Worm (Caenorhabditis elegans) whole organism, L4 larva: ENCODE measurements around the gene srlf-31.
A peak's percentile ranks its signal among the peaks of the same experiment; 100 is the strongest.

Experiments
- F37D6.2 ChIP-seq: sonication (generic microtip); optimal IDR thresholded peaks from 2 replicates; lab custom pipeline; 2016; ENCODE audit warnings: mild to moderate bottlenecking, missing genetic modification characterization, missing compliant biosample characterization
- F44E2.7 ChIP-seq: fragments of 200-800 bp; sonication (Bioruptor generic); IDR thresholded peaks from 2 replicates; pipeline ENCODE4 v2.1.2; 2022; ENCODE audit warnings: missing genetic modification characterization, missing compliant biosample characterization
- F49E8.2 ChIP-seq: sonication (generic microtip); optimal IDR thresholded peaks from 2 replicates; lab custom pipeline; 2016; ENCODE audit warnings: missing compliant biosample characterization, mild to moderate bottlenecking, missing genetic modification characterization, borderline replicate concordance
- T20F7.1 ChIP-seq: fragments of 200-800 bp; sonication (Bioruptor generic); optimal IDR thresholded peaks from 2 replicates; lab custom pipeline; 2018; ENCODE audit warnings: mild to moderate bottlenecking, missing genetic modification characterization, missing compliant biosample characterization
- Y5F2A.4 ChIP-seq: fragments of 200-800 bp; sonication (Bioruptor generic); optimal IDR thresholded peaks from 2 replicates; lab custom pipeline; 2018; ENCODE audit warnings: mild to moderate bottlenecking, missing genetic modification characterization, missing compliant biosample characterization
- Y75B8A.6 ChIP-seq: fragments of 200-800 bp; sonication (Bioruptor generic); IDR thresholded peaks from 2 replicates; pipeline ENCODE4 v1.3.6; 2022; ENCODE audit warnings: missing genetic modification reagents, missing genetic modification characterization, missing compliant biosample characterization
- ZK546.5 ChIP-seq, 2 experiments: sonication (generic microtip); optimal IDR thresholded peaks; 2 replicates each; lab custom pipeline; 2017; ENCODE audit warnings: missing biosample characterization in 2 of 2, missing genetic modification characterization in 2 of 2
- aha-1 ChIP-seq: fragments of 150-350 bp; peaks from one replicate; lab custom pipeline; 2014; ENCODE audit warnings: missing biosample characterization, missing genetic modification characterization
- aly-2 ChIP-seq: sonication (generic microtip); optimal IDR thresholded peaks from 2 replicates; lab custom pipeline; 2018; ENCODE audit warnings: missing biosample characterization, missing genetic modification characterization
- attf-4 ChIP-seq: sonication (generic microtip); optimal IDR thresholded peaks from 3 replicates; lab custom pipeline; 2017; ENCODE audit warnings: missing biosample characterization, missing genetic modification characterization
- ceh-44 ChIP-seq: fragments of 200-800 bp; sonication (Bioruptor generic); IDR thresholded peaks from 2 replicates; pipeline ENCODE4 v1.3.6; 2022; ENCODE audit warnings: missing genetic modification reagents, missing genetic modification characterization, missing compliant biosample characterization
- ceh-82 ChIP-seq: sonication (generic microtip); optimal IDR thresholded peaks from 2 replicates; lab custom pipeline; 2017; ENCODE audit warnings: missing biosample characterization, missing genetic modification characterization
- daf-12 ChIP-seq: fragments of 150-350 bp; optimal IDR thresholded peaks from 2 replicates; lab custom pipeline; 2014; ENCODE audit warnings: missing biosample characterization, missing genetic modification reagents, missing genetic modification characterization
- daf-16 ChIP-seq, 3 experiments: sonication (generic microtip); optimal IDR thresholded peaks; 2 replicates each; lab custom pipeline; 2016 to 2017; ENCODE audit warnings: missing genetic modification characterization in 3 of 3, missing genetic modification reagents in 3 of 3, mild to moderate bottlenecking in 2 of 3, missing compliant biosample characterization in 2 of 3, missing biosample characterization in 1 of 3, moderate library complexity in 1 of 3
- dmd-9 ChIP-seq: fragments of 200-800 bp; sonication (Bioruptor generic); IDR thresholded peaks from 2 replicates; pipeline ENCODE4 v1.3.6; 2022; ENCODE audit warnings: missing genetic modification reagents, missing genetic modification characterization, missing compliant biosample characterization
- dpl-1 ChIP-seq: fragments of 150-350 bp; optimal IDR thresholded peaks from 2 replicates; lab custom pipeline; 2014; ENCODE audit warnings: missing biosample characterization, missing genetic modification reagents, missing genetic modification characterization
- duxl-1 ChIP-seq: sonication (generic microtip); optimal IDR thresholded peaks from 2 replicates; lab custom pipeline; 2016; ENCODE audit warnings: mild to moderate bottlenecking, missing genetic modification characterization, moderate library complexity, missing compliant biosample characterization; ENCODE audit not compliant: poor library complexity
- fkh-10 ChIP-seq: fragments of 150-350 bp; optimal IDR thresholded peaks from 2 replicates; lab custom pipeline; 2014; ENCODE audit warnings: missing biosample characterization, missing genetic modification reagents, missing genetic modification characterization
- lin-1 ChIP-seq: fragments of 200-800 bp; sonication (Bioruptor generic); IDR thresholded peaks from 2 replicates; pipeline ENCODE4 v1.3.6; 2022; ENCODE audit warnings: missing genetic modification reagents, missing genetic modification characterization, missing compliant biosample characterization
- lin-29 ChIP-seq: fragments of 200-800 bp; sonication (Bioruptor generic); IDR thresholded peaks from 2 replicates; pipeline ENCODE4 v1.3.6; 2022; ENCODE audit warnings: missing genetic modification reagents, missing genetic modification characterization, missing compliant biosample characterization
- lsy-2 ChIP-seq, 2 experiments: fragments of 150-350 bp in 1 of 2; sonication (generic microtip) in 1 of 2; optimal IDR thresholded peaks; 2 replicates each; lab custom pipeline; 2014 to 2017; ENCODE audit warnings: missing biosample characterization in 2 of 2, missing genetic modification characterization in 2 of 2
- madf-5 ChIP-seq, 2 experiments: fragments of 200-800 bp; sonication (Bioruptor generic); IDR thresholded peaks; 2 replicates each; pipeline ENCODE4 v1.3.6; 2022; ENCODE audit warnings: missing compliant biosample characterization in 2 of 2, missing genetic modification characterization in 2 of 2
- mdt-29 ChIP-seq: fragments of 200-800 bp; sonication (Bioruptor generic); IDR thresholded peaks from 2 replicates; pipeline ENCODE4 v1.3.6; 2022; ENCODE audit warnings: missing genetic modification reagents, missing genetic modification characterization, missing compliant biosample characterization
- mep-1 ChIP-seq: fragments of 150-350 bp; sonication (generic microtip); optimal IDR thresholded peaks from 3 replicates; lab custom pipeline; 2014; ENCODE audit warnings: missing biosample characterization, missing genetic modification characterization
- mxl-3 ChIP-seq: fragments of 200-800 bp; sonication (Bioruptor generic); optimal IDR thresholded peaks from 2 replicates; lab custom pipeline; 2018; ENCODE audit warnings: mild to moderate bottlenecking, missing genetic modification characterization, missing compliant biosample characterization
- nhr-102 ChIP-seq: sonication (generic microtip); optimal IDR thresholded peaks from 2 replicates; lab custom pipeline; 2016; ENCODE audit warnings: mild to moderate bottlenecking, missing genetic modification characterization, moderate library complexity, missing compliant biosample characterization
- nhr-11 ChIP-seq: fragments of 150-350 bp; optimal IDR thresholded peaks from 2 replicates; lab custom pipeline; 2014; ENCODE audit warnings: missing biosample characterization, missing genetic modification characterization
- nhr-111 ChIP-seq: fragments of 200-800 bp; sonication (Bioruptor generic); optimal IDR thresholded peaks from 2 replicates; lab custom pipeline; 2018; ENCODE audit warnings: mild to moderate bottlenecking, missing genetic modification characterization, missing compliant biosample characterization
- nhr-237 ChIP-seq: sonication (generic microtip); optimal IDR thresholded peaks from 2 replicates; lab custom pipeline; 2017; ENCODE audit warnings: missing biosample characterization, missing genetic modification characterization
- nhr-25 ChIP-seq: sonication (generic microtip); optimal IDR thresholded peaks from 2 replicates; lab custom pipeline; 2017; ENCODE audit warnings: missing genetic modification characterization, mild to moderate bottlenecking, missing compliant biosample characterization, antibody characterized with exemption, moderate library complexity, borderline replicate concordance; ENCODE audit not compliant: insufficient read depth
- nhr-28 ChIP-seq: fragments of 150-350 bp; optimal IDR thresholded peaks from 2 replicates; lab custom pipeline; 2014; ENCODE audit warnings: missing biosample characterization, missing genetic modification characterization
- nhr-77 ChIP-seq: fragments of 150-350 bp; optimal IDR thresholded peaks from 2 replicates; lab custom pipeline; 2014; ENCODE audit warnings: missing biosample characterization, missing genetic modification characterization
- php-3 ChIP-seq: fragments of 200-800 bp; sonication (Bioruptor generic); IDR thresholded peaks from 2 replicates; pipeline ENCODE4 v1.3.6; 2022; ENCODE audit warnings: missing genetic modification reagents, missing genetic modification characterization, missing compliant biosample characterization
- sdz-12 ChIP-seq: fragments of 200-800 bp; sonication (Bioruptor generic); optimal IDR thresholded peaks from 2 replicates; lab custom pipeline; 2018; ENCODE audit warnings: mild to moderate bottlenecking, missing genetic modification characterization, missing compliant biosample characterization
- skn-1 ChIP-seq: fragments of 150-350 bp; optimal IDR thresholded peaks from 2 replicates; lab custom pipeline; 2014; ENCODE audit warnings: missing biosample characterization, missing genetic modification characterization
- spr-1 ChIP-seq: sonication (generic microtip); optimal IDR thresholded peaks from 2 replicates; lab custom pipeline; 2016; ENCODE audit warnings: mild to moderate bottlenecking, missing genetic modification characterization, missing compliant biosample characterization
- unc-62 ChIP-seq, 3 experiments: fragments of 150-350 bp in 1 of 3; sonication (generic microtip); optimal IDR thresholded peaks in 2 of 3; peaks in 1 of 3; 1 replicate in 1 of 3; 2 replicates in 2 of 3; lab custom pipeline; 2014 to 2017; ENCODE audit warnings: missing biosample characterization in 3 of 3, missing genetic modification characterization in 3 of 3, missing genetic modification reagents in 3 of 3, missing genotype in 1 of 3
- zip-11 ChIP-seq: fragments of 200-800 bp; sonication (Bioruptor generic); IDR thresholded peaks from 2 replicates; pipeline ENCODE4 v1.3.6; 2022; ENCODE audit warnings: missing genetic modification characterization, missing compliant biosample characterization
- ztf-11 ChIP-seq: fragments of 150-350 bp; optimal IDR thresholded peaks from 2 replicates; lab custom pipeline; 2014; ENCODE audit warnings: missing biosample characterization, missing genetic modification characterization

The srlf-31 gene

DNA sequence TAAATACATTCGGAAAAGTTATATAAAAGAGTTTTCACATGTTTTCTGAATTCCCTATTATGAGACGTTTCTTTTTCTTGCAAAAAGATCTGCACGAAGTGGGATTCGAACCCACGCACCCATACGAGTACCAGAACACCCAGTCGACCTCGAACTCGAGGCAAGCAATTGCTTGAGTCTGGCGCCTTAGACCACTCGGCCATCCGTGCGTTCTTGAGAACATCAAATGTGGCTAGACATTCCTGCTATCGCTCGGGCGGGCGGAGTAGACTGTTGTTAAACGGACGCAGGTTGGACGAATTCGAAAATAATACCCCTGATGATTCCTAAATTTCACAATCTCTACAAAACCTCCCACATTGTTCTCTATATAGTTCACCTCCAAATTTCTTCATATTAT, 5.4 kb upstream of the srlf-31 start (continued):
- TF ChIP-seq T20F7.1 (GFP tag; lab: Kevin White, UChicago): no peak
- TF ChIP-seq mxl-3 (GFP tag; lab: Kevin White, UChicago): peak; percentile 53
- TF ChIP-seq ceh-44 (GFP tag; lab: Robert Waterston, UW): peak; percentile 69; the same call in 1 of the 2 replicates
- no peak for TF ChIP-seq attf-4 (tag; lab: Kevin White, UChicago)
- TF ChIP-seq madf-5 (GFP tag; IDR thresholded peaks at IDR 0.05; lab: Robert Waterston, UW): no peak
- TF ChIP-seq sdz-12 (GFP tag; lab: Kevin White, UChicago): no peak
- TF ChIP-seq F37D6.2 (tag; lab: Kevin White, UChicago): no peak
- no peak; the same call in 1 of the 2 replicates for TF ChIP-seq php-3
- TF ChIP-seq dpl-1: no peak
- no peak for TF ChIP-seq nhr-11
- no peak for TF ChIP-seq aly-2 (tag; lab: Kevin White, UChicago)
- 0 out of 2 replicates have a peak, but pooled peaks have one; percentile 53 for TF ChIP-seq lin-1 (GFP tag; lab: Robert Waterston, UW)
- TF ChIP-seq F49E8.2 (tag; lab: Kevin White, UChicago): peak; percentile 34
- no peak for TF ChIP-seq nhr-111
- no peak for TF ChIP-seq ztf-11 (tag; lab: Kevin White, UChicago)
- TF ChIP-seq lin-29: no peak
- no peak for TF ChIP-seq mep-1 (tag; lab: Kevin White, UChicago)
- peak; percentile 40 for TF ChIP-seq nhr-28
- no peak for TF ChIP-seq dmd-9 (GFP tag; lab: Robert Waterston, UW)
- TF ChIP-seq Y75B8A.6 (GFP tag; lab: Robert Waterston, UW): no peak
- TF ChIP-seq mdt-29 (GFP tag; lab: Robert Waterston, UW): no peak; the same call in 1 of the 2 replicates
- TF ChIP-seq nhr-102 (tag; lab: Kevin White, UChicago): peak; percentile 21
- TF ChIP-seq ceh-82: no peak

DNA sequence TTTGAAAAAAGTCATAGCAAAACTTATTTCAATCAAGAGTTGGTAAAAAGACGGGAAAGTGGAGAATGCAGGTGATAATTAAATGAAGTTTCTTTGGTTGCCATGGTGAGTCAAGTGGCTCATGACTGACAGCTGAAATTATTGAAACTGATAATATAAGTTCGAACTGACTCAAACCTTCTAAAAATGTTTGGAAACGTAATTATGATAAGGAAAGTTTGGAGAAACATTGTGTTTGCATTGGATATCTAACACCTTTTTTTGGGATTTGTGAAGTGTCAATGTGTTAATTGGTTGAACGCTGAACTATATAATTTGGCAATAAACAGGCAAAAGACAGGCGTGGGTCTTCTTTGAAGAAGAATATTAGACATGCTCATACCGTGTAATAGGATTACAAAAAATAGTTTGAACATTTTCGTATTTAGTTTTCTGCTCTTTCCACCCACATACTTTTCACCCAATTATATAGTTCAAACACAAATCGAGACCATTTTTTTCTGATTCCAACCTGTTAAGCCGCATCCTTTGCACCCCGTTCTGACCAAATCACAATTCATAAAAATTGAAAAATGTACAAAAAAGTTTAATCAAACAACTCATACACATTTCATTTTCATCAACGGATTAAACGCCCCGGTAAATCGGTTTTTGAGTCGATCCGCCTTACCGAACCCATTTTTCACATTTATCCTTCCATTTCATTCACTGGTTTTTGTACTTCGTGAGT, 2.5 kb upstream of the srlf-31 start, which contains the start of the genes srlf-33 and srlf-32:
TSS of gene srlf-33 (minus strand) at position 101 of the 730 bp plus-strand sequence.
TSS of gene srlf-32 (plus strand) at position 680 of the 730 bp plus-strand sequence.
- TF ChIP-seq aha-1 (tag; lab: Kevin White, UChicago) (peak; percentile 63), mdt-29 (GFP tag; lab: Robert Waterston, UW) (no peak), php-3 (no peak)

DNA sequence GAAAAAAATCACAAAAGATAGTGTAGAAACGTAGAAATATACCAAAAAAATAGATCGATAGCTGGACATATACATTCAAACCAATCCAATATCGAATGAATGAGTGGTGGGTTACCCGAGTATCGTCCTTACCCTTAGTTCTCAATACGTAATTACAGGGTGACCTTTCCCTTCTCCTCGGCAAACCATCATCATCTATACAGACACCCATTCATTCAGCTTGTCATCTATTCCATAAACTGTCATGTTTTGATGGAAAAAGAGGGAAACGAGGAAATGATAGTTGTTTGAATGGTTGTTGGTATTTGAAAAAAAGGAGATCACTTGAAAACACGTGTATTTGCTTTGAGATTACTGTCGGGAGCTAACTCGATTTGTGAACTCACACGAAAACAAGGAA, 1.1 kb upstream of the srlf-31 start:
- TF ChIP-seq nhr-237 (no peak), Y75B8A.6 (GFP tag; lab: Robert Waterston, UW) (no peak), fkh-10 (GFP tag; lab: Kevin White, UChicago) (no peak), duxl-1 (tag; lab: Kevin White, UChicago) (no peak), lsy-2 (tag; optimal IDR thresholded peaks at IDR 0.05; lab: Kevin White, UChicago) (no peak), nhr-25 (tag; lab: Kevin White, UChicago) (peak; percentile 31), dpl-1 (no peak), nhr-77 (tag; lab: Kevin White, UChicago) (no peak), unc-62 (GFP tag; optimal IDR thresholded peaks at IDR 0.05 in 1 of 2; lab: Kevin White, UChicago) (peak in 1 of 2 experiments; percentile 62), unc-62 (tag; optimal IDR thresholded peaks at IDR 0.05; lab: Kevin White, UChicago) (no peak), aha-1 (tag; lab: Kevin White, UChicago) (peak; percentile 82), sdz-12 (GFP tag; lab: Kevin White, UChicago) (no peak)

DNA sequence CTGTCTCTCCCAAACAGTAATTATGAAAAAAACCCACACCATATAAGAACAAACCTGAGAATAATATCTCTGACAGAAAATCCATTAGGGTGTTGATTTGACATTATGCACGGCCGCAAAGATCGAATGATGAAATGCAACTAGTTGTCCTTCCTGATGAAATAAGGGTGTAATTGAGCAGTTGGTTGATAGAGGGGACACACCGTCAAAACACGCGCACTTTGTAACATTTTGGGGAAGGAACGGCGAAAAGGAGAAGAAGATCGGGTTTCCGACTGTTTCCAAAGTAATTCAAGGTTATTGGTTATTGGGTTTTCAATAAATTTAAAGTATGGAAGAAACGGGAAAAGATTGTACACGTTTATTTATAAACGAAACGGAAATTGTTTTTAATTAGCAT, 963 bp downstream of the srlf-31 start, which contains the start of gene ZK822.1:
TSS of gene ZK822.1 (minus strand) at position 121 of the 400 bp plus-strand sequence.
- TF ChIP-seq daf-16 (GFP tag; optimal IDR thresholded peaks at IDR 0.05; lab: Kevin White, UChicago): no peak
- no peak for TF ChIP-seq daf-16 (tag; optimal IDR thresholded peaks at IDR 0.05; lab: Kevin White, UChicago)
- TF ChIP-seq Y5F2A.4 (GFP tag; lab: Kevin White, UChicago): no peak
- no peak for TF ChIP-seq spr-1
- TF ChIP-seq ztf-11 (tag; lab: Kevin White, UChicago): no peak
- no peak for TF ChIP-seq F49E8.2 (tag; lab: Kevin White, UChicago)
- no peak for TF ChIP-seq zip-11 (GFP tag; lab: Robert Waterston, UW)
- no peak for TF ChIP-seq ceh-82
- TF ChIP-seq skn-1: no peak
- no peak for TF ChIP-seq ZK546.5 (tag; optimal IDR thresholded peaks at IDR 0.05; lab: Kevin White, UChicago)
- TF ChIP-seq daf-12: no peak
- TF ChIP-seq F44E2.7: no peak
- TF ChIP-seq F37D6.2 (tag; lab: Kevin White, UChicago): no peak
- no peak for TF ChIP-seq unc-62 (GFP tag; optimal IDR thresholded peaks at IDR 0.05 in 1 of 2; lab: Kevin White, UChicago)
- TF ChIP-seq unc-62 (tag; optimal IDR thresholded peaks at IDR 0.05; lab: Kevin White, UChicago): no peak
